Worm (Caenorhabditis elegans): ENCODE data around the gene dmd-9.

ce11 chrIV:3260216-3260615 lies 5.9 kb upstream of the dmd-9 start:
- no peak for TF ChIP-seq nhr-11 (tag; optimal IDR thresholded peaks at IDR 0.05)
- no peak for TF ChIP-seq unc-39 (tag; optimal IDR thresholded peaks at IDR 0.05)
- TF ChIP-seq nhr-12 (tag; optimal IDR thresholded peaks at IDR 0.05), result no peak
- TF ChIP-seq lsy-2 (tag; optimal IDR thresholded peaks at IDR 0.05), result no peak

Data from whole organism, L2 larva.